Fruit fly (Drosophila melanogaster): ENCODE measurements around the gene CG31267.

dm6 chr3R:17122796-17123504 is 11.0 kb upstream of the CG31267 start:
- TF ChIP-seq CG6163 (GFP tag; IDR thresholded peaks at IDR 0.05) (no peak), Sox102F (GFP tag; optimal IDR thresholded peaks at IDR 0.05) (peak; percentile 49), CG6276 (GFP tag; optimal IDR thresholded peaks at IDR 0.05) (peak; percentile 25)

Data from whole organism, prepupa.